Fruit fly (Drosophila melanogaster) Kc167 (cell line): Measurements from ENCODE around the gene Fkbp39.

Experiments used
- Myc ChIP-seq: fragments of >200 bp; optimal IDR thresholded peaks from 2 replicates; lab custom pipeline; 2017; ENCODE audit warnings: missing external identifiers
- Sin3A ChIP-seq: fragments of >200 bp; optimal IDR thresholded peaks from 2 replicates; lab custom pipeline; 2018; ENCODE audit warnings: missing external identifiers
- h ChIP-seq: fragments of >200 bp; optimal IDR thresholded peaks from 3 replicates; lab custom pipeline; 2018; ENCODE audit warnings: missing external identifiers
- insv ChIP-seq: fragments of >200 bp; optimal IDR thresholded peaks from 3 replicates; lab custom pipeline; 2018; ENCODE audit warnings: missing external identifiers
- psq ChIP-seq: fragments of >200 bp; optimal IDR thresholded peaks from 2 replicates; lab custom pipeline; 2017; ENCODE audit warnings: missing external identifiers
- ttk ChIP-seq: sonication (Bioruptor generic); optimal IDR thresholded peaks from 2 replicates; lab custom pipeline; 2017; ENCODE audit warnings: missing external identifiers

The Fkbp39 gene

DNA sequence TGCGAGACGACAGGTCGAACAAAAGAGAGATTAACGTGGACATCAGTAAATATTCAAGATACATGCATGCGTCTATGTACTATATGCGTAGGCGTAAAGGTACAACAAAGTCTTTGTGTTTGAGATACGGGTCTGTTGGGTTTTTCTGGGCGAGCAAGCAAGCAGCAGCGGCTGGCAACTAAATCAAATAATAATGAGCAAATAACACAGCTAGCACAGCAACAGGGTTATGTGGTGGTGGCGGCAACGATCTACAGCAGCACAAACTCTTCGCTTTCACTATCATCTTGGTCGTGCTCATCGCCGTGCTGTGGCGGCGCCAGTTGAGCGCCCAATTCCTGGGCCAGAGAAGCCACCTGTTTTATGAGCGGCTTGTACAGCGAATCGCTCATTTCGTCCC lies 21.1 kb upstream of the Fkbp39 start:
- no peak for TF ChIP-seq psq (lab: Kevin White, UChicago)
- no peak for TF ChIP-seq Sin3A (lab: Kevin White, UChicago)
- TF ChIP-seq insv (lab: Kevin White, UChicago) = no peak
- no peak for TF ChIP-seq h
- TF ChIP-seq Myc (lab: Kevin White, UChicago) = no peak
- TF ChIP-seq ttk = no peak

dm6 chr3R:15350993-15351426 lies 18.1 kb upstream of the Fkbp39 start, which contains the start of the genes Trs33 and Tmtc4:
TSS of gene Trs33 (minus strand) at chr3R:15350995.
TSS of gene Tmtc4 (plus strand) at chr3R:15351225.
- TF ChIP-seq Sin3A (lab: Kevin White, UChicago) = no peak
- TF ChIP-seq psq (lab: Kevin White, UChicago) = no peak
- no peak for TF ChIP-seq insv (lab: Kevin White, UChicago)
- TF ChIP-seq h = no peak
- TF ChIP-seq ttk = no peak
- TF ChIP-seq Myc (lab: Kevin White, UChicago) = no peak

DNA sequence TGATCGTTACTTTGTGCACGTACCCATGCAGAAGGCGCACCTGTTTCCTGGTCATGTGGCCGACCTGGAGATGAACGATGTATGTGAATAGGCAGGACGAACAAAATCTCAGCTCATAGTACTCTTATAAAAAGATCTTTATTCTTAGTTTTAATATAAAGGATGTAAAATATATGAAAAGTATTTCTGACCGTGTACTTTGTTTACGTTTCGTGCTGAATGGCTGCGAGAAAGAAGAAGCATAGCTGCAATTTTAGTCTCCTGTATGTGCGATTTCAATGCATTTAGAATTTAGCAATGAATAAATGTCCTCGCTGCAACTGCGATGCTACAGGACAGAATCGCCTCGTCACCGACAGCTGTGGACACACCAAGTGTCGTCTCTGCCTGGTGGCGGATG lies 14.9 kb upstream of the Fkbp39 start, which contains the start of the genes CG42726 and CG42727:
TSS of gene CG42726 (plus strand) at position 227 of the 400 bp plus-strand sequence.
TSS of gene CG42727 (plus strand) at position 227 of the 400 bp plus-strand sequence.
- TF ChIP-seq Sin3A (lab: Kevin White, UChicago) (no peak), Myc (lab: Kevin White, UChicago) (no peak), h (no peak), insv (lab: Kevin White, UChicago) (no peak), psq (lab: Kevin White, UChicago) (no peak), ttk (no peak)

dm6 chr3R:15346018-15346383 lies 13.1 kb upstream of the Fkbp39 start, which contains the start of the genes Surf4 and CG31301:
TSS of gene Surf4 (minus strand) at chr3R:15346176.
TSS of gene CG31301 (plus strand) at chr3R:15346205.
- no peak for TF ChIP-seq ttk
- TF ChIP-seq Myc (lab: Kevin White, UChicago) = no peak
- TF ChIP-seq insv (lab: Kevin White, UChicago) = no peak
- TF ChIP-seq Sin3A (lab: Kevin White, UChicago) = no peak
- TF ChIP-seq h = no peak
- TF ChIP-seq psq (lab: Kevin White, UChicago) = no peak

DNA sequence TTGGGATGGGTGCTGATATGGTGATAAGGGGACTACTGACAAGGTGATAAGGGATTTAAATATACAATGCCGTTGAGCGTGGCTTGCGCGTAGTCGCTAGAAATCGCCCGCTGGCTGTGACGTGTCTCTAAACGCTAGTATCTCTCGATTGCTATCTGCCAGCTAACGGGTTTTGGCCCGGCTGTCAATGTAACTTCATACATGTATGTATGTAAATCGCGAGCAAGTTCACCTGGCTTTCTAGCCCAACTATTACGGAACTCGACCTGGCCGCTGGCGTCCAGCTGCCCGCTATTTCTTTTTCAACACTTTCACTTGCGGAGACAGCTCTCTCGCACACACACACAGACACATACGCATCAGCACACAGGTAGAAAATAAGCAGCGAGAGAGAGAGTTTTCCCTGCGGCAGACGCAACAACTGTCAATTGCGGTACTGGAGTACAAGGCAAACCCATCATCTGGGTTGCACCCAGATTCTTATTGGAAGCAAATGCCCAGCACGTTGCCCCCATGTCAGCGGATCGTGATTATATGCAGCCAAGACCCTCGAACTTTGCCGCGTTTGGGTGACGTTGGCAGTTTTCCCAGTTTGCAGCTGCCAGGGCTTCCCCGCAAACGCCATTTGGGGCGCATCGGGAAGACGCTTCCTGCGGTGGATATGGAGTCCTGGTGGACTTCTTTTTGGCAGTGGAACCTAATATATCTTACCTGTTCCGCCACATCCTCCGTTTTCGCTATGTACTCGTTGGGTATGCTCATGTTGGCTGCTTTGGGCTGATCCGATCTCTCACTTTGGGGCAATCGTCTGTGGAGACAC lies 12.5 kb upstream of the Fkbp39 start:
- TF ChIP-seq ttk (no peak), insv (lab: Kevin White, UChicago) (no peak), Sin3A (lab: Kevin White, UChicago) (no peak), psq (lab: Kevin White, UChicago) (no peak), Myc (lab: Kevin White, UChicago) (no peak), h (no peak)

- TF ChIP-seq insv (lab: Kevin White, UChicago) (no peak), Sin3A (lab: Kevin White, UChicago) (no peak), ttk (no peak), h (no peak), psq (lab: Kevin White, UChicago) (no peak), Myc (lab: Kevin White, UChicago) (no peak)
Observed at dm6 chr3R:15342926-15343685, 10.2 kb upstream of the Fkbp39 start, which contains the start of gene Nagk. TSS of gene Nagk (minus strand) at chr3R:15343256.

dm6 chr3R:15342432-15342925 lies 9.5 kb upstream of the Fkbp39 start:
- TF ChIP-seq Sin3A (lab: Kevin White, UChicago) = no peak
- TF ChIP-seq psq (lab: Kevin White, UChicago) = no peak
- no peak for TF ChIP-seq h
- TF ChIP-seq insv (lab: Kevin White, UChicago) = no peak
- no peak for TF ChIP-seq Myc (lab: Kevin White, UChicago)
- no peak for TF ChIP-seq ttk

DNA sequence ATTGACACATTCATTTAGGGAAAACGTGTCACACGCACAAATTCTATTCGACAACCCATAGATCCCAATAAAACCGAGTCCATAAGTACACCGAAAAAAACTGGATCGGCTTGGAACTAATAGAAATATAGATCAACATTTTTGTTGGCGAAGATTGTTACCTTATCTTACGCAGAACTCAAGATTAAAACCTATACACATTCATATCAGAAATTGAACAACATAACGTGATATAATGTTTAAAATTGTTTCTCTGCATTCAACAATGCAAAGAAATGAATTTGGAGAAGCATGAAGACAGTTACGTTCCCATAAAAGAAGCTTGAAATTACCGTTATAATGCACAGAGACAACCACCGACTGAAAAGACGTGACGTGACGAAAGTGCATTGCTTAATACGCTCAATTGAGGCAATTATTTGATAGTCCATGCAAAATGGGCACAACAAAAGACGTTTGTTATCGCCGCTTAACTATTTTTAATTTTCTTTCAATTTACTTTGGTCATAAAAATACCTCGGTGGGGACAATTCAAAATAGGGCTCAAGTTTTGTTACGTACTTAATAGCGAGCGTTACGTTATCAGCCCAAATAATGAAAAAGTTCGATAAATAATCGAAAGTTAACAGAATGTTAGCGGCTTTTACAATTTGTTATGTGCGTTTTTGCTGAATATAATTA lies 7.3 kb upstream of the Fkbp39 start, which contains the start of gene SerRS-m:
TSS of gene SerRS-m (plus strand) at position 616 of the 681 bp plus-strand sequence.
- TF ChIP-seq h = no peak
- TF ChIP-seq Sin3A (lab: Kevin White, UChicago) = no peak

dm6 chr3R:15339111-15339510 lies 6.2 kb upstream of the Fkbp39 start:
- TF ChIP-seq Myc (lab: Kevin White, UChicago) (no peak), psq (lab: Kevin White, UChicago) (no peak), insv (lab: Kevin White, UChicago) (no peak), h (no peak), ttk (no peak), Sin3A (lab: Kevin White, UChicago) (no peak)

DNA sequence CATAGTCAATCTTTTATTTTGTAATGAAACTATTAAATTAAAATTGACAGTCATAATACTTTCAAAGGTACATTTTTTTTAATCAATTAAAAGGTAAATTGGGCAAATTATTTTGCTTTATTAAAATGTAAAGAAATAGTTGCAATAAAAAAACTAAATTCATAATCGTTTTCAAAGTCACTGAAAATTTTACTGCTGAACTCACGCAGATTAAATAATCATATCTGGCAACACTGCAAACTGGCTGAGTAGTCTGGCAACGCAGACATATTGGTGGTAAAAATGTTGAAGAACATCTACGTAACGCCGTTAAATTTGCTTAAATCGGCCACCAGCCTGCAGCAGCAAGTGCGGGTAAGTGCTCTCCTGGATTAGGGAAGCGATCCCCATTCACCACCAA lies 2.5 kb downstream of the Fkbp39 start, which contains the start of gene mRpL9:
TSS of gene mRpL9 (plus strand) at position 267 of the 400 bp plus-strand sequence.
- TF ChIP-seq psq (lab: Kevin White, UChicago) (no peak), Myc (lab: Kevin White, UChicago) (no peak), ttk (no peak), Sin3A (lab: Kevin White, UChicago) (no peak), h (no peak), insv (lab: Kevin White, UChicago) (no peak)
